Fruit fly (Drosophila melanogaster) whole organism: ENCODE measurements around the gene CG2909.

ENCODE experiments used
- Dll ChIP-seq: fragments of >200 bp; optimal IDR thresholded peaks from 2 replicates; lab custom pipeline; 2017
- pan ChIP-seq: fragments of >200 bp; optimal IDR thresholded peaks from 2 replicates; lab custom pipeline; 2017
- psq ChIP-seq: fragments of >200 bp; optimal IDR thresholded peaks from 2 replicates; lab custom pipeline; 2017
- usp ChIP-seq: fragments of >200 bp; optimal IDR thresholded peaks from 2 replicates; lab custom pipeline; 2017; ENCODE audit warnings: missing biosample characterization, missing genetic modification characterization, mixed read lengths

dm6 chrX:10367372-10367771 lies 41.1 kb downstream of the CG2909 start, which contains the start of gene CG32679:
- TF ChIP-seq psq (lab: Kevin White, UChicago), result no peak
- TF ChIP-seq Dll, result no peak
- no peak for TF ChIP-seq pan (lab: Kevin White, UChicago)
- no peak for TF ChIP-seq usp (GFP tag; lab: Kevin White, UChicago)
